Worm (Caenorhabditis elegans) whole organism, midembryonic: ENCODE data around the gene C18E9.7.

Experiments
- T22C8.4 ChIP-seq: fragments of 200-800 bp; sonication (Bioruptor generic); IDR thresholded peaks from 2 replicates; pipeline ENCODE4 v1.3.6; 2022; ENCODE audit warnings: missing genetic modification characterization, missing compliant biosample characterization
- cog-1 ChIP-seq: sonication (generic microtip); optimal IDR thresholded peaks from 2 replicates; lab custom pipeline; 2016; ENCODE audit warnings: missing genetic modification characterization, missing compliant biosample characterization
- flt-1 ChIP-seq: fragments of 200-800 bp; sonication (Bioruptor generic); IDR thresholded peaks from 2 replicates; pipeline ENCODE4 v1.3.6; 2022; ENCODE audit warnings: missing genetic modification characterization, missing compliant biosample characterization
- klf-2 ChIP-seq: fragments of 200-800 bp; sonication (Bioruptor generic); conservative IDR thresholded peaks from 2 replicates; pipeline ENCODE4 v1.3.6; 2022; ENCODE audit warnings: missing genetic modification reagents, missing genetic modification characterization, missing compliant biosample characterization
- med-1 ChIP-seq: sonication (generic microtip); optimal IDR thresholded peaks from 2 replicates; lab custom pipeline; 2017; ENCODE audit warnings: missing genetic modification characterization, mild to moderate bottlenecking, missing compliant biosample characterization, antibody characterized with exemption, missing genetic modification reagents; ENCODE audit not compliant: insufficient read depth
- ref-1 ChIP-seq: fragments of 200-800 bp; sonication (Bioruptor generic); conservative IDR thresholded peaks from 2 replicates; pipeline ENCODE4 v1.3.6; 2022; ENCODE audit warnings: missing genetic modification reagents, missing genetic modification characterization, missing compliant biosample characterization
- tab-1 ChIP-seq: fragments of 200-800 bp; sonication (Bioruptor generic); IDR thresholded peaks from 2 replicates; pipeline ENCODE4 v1.3.6; 2022; ENCODE audit warnings: missing genetic modification characterization, missing compliant biosample characterization
- ztf-23 ChIP-seq: fragments of 200-800 bp; sonication (Bioruptor generic); IDR thresholded peaks from 2 replicates; pipeline ENCODE4 v1.3.6; 2022; ENCODE audit warnings: missing genetic modification reagents, missing genetic modification characterization, missing compliant biosample characterization
- ztf-29 ChIP-seq: fragments of 200-800 bp; sonication (Bioruptor generic); IDR thresholded peaks from 2 replicates; pipeline ENCODE4 v1.3.6; 2022; ENCODE audit warnings: missing genetic modification reagents, missing genetic modification characterization, missing compliant biosample characterization

Gene C18E9.7

ce11 chrII:8931405-8932149 lies 51.0 kb downstream of the C18E9.7 start:
- TF ChIP-seq tab-1 (GFP tag; lab: Robert Waterston, UW) (no peak), T22C8.4 (no peak), ztf-23 (GFP tag; lab: Robert Waterston, UW) (no peak), cog-1 (no peak), ztf-29 (no peak), med-1 (no peak), flt-1 (GFP tag; lab: Robert Waterston, UW) (no peak), klf-2 (GFP tag; lab: Robert Waterston, UW) (no peak), ref-1 (GFP tag; lab: Robert Waterston, UW) (no peak)

DNA sequence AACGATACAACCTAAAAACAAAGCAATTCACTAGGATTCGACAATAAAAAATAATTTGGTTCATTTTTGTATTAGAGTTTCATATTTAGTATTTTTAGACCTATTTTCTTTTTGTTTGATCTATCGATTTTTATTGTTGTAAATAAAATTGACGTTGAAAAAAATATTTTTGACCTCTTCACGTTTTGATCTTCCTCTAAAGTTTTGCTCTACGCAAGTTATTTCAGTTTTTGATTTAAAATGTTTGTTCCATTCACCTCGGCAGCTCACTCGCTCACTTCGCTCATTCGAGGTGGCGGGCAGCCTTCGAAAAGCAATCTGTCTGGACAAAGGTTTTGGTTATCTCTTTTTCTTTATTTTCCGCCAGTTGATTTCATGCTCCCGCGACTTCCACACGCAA lies 51.8 kb downstream of the C18E9.7 start, which contains the start of gene enol-1:
Gene enol-1, plus strand, starts transcription at position 235 of the 400 bp plus-strand sequence.
- TF ChIP-seq ztf-29 (no peak), klf-2 (GFP tag; lab: Robert Waterston, UW) (no peak), flt-1 (GFP tag; lab: Robert Waterston, UW) (no peak), ref-1 (GFP tag; lab: Robert Waterston, UW) (no peak), tab-1 (GFP tag; lab: Robert Waterston, UW) (no peak), T22C8.4 (no peak), ztf-23 (GFP tag; lab: Robert Waterston, UW) (no peak), med-1 (no peak)

- TF ChIP-seq klf-2 (GFP tag; lab: Robert Waterston, UW) (no peak), cog-1 (no peak), ref-1 (GFP tag; lab: Robert Waterston, UW) (no peak), flt-1 (GFP tag; lab: Robert Waterston, UW) (no peak), T22C8.4 (no peak), tab-1 (GFP tag; lab: Robert Waterston, UW) (no peak), ztf-23 (GFP tag; lab: Robert Waterston, UW) (no peak), med-1 (no peak), ztf-29 (no peak)
These were observed 52.8 kb downstream of the C18E9.7 start, which contains the start of gene mrpl-50 for ce11 chrII:8929771-8930170. Gene mrpl-50 (plus strand): TSS chrII:8929841.
